Worm (Caenorhabditis elegans) whole organism, L4/young adult: Measurements from ENCODE around the gene lgc-47.

Experiments
- W03F9.2 ChIP-seq: fragments of 150-350 bp; optimal IDR thresholded peaks from 2 replicates; lab custom pipeline; 2014; ENCODE audit warnings: missing biosample characterization, missing genetic modification characterization
- dao-5 ChIP-seq: sonication (generic microtip); optimal IDR thresholded peaks from 2 replicates; lab custom pipeline; 2016; ENCODE audit warnings: missing genotype, missing genetic modification characterization, moderate library complexity, missing compliant biosample characterization
- him-1 ChIP-seq: sonication (generic microtip); optimal IDR thresholded peaks from 2 replicates; lab custom pipeline; 2016; ENCODE audit warnings: missing genotype, missing genetic modification reagents, missing genetic modification characterization, missing compliant biosample characterization

DNA sequence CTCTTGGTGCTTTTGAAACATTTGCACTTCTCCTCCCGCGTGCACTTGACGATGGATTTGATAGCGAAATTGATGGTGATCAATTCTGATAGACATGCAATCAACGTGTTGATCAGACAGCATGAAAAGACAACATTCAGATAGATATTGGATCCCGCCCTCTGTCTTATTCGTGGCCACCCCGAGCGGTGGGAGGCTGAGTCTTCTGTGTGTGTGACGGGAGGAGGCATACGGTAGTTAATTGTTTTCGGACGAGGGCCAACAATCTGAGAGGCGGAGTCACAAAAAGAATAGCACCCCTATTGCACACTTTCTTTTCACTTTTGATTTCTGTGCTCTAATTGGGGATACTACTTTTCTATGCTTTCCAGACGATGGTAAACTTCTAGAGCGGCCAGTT is 38.5 kb upstream of the lgc-47 start:
- TF ChIP-seq him-1 (tag; lab: Kevin White, UChicago) (no peak), W03F9.2 (tag; lab: Kevin White, UChicago) (no peak), dao-5 (tag; lab: Kevin White, UChicago) (no peak)
